Fruit fly (Drosophila melanogaster): ENCODE measurements around the gene ncm.

The ncm gene

DNA sequence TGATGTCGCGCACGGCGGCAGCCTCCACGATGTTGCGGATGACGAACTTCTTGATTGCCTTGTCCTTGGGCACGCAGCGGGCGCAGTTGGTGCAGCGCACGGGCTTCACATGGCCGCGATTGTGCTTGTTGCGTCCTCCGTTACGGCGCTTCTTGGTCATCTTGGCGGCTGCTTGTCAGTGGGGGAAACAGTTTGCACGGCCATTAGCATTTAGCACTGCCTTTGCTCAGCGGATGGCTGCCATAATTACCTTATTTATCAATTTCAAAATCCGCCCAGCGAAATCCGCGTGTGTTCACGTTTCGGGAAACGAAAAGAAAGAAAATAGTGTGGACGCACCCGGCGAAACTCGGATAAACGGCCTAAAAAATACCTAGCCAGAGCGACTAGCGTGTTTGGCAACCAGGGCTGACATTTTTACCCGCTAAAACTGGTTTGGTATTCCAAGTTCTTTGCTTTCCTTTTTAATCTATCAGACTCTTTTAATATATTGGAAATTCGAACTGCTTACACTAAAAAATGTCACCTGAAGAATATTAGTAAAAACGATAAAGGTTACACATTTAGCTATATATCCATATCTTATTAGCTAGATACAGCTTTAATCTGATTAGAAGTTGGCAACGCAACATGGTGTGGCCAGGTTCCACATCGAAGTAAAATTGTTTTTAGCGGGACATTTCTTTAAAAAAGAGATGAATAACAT is 5.7 kb downstream of the ncm start, which contains the start of gene RpS26 (continued):
- TF ChIP-seq sr (GFP tag; IDR thresholded peaks at IDR 0.05) (no peak), Ssrp (tag; optimal IDR thresholded peaks at IDR 0.05) (peak; percentile 45), luna (GFP tag; optimal IDR thresholded peaks at IDR 0.05) (no peak), gcm (GFP tag; optimal IDR thresholded peaks at IDR 0.05) (no peak), zf30C (GFP tag; optimal IDR thresholded peaks at IDR 0.05) (no peak), HLH54F (GFP tag; optimal IDR thresholded peaks at IDR 0.05) (peak; percentile 61), CG1529 (GFP tag; optimal IDR thresholded peaks at IDR 0.05) (peak; percentile 17), ase (GFP tag; IDR thresholded peaks at IDR 0.05) (0 out of 3 replicates have a peak, but pooled peaks have one; percentile 22), corto (GFP tag; optimal IDR thresholded peaks at IDR 0.05) (no peak), Trl (optimal IDR thresholded peaks at IDR 0.05) (no peak), Trl (GFP tag; optimal IDR thresholded peaks at IDR 0.05) (peak; percentile 53), CG11085 (GFP tag; IDR thresholded peaks at IDR 0.05) (no peak; the same call in 1 of the 2 replicates), dpn (GFP tag; optimal IDR thresholded peaks at IDR 0.05) (peak; percentile 42 to 70), CG17385 (GFP tag; optimal IDR thresholded peaks at IDR 0.05) (peak; percentile 27), Rx (GFP tag; IDR thresholded peaks at IDR 0.05) (peak; percentile 38; the same call in 1 of the 2 replicates), Usf (GFP tag; optimal IDR thresholded peaks at IDR 0.05) (peak; percentile 49), crc (GFP tag; optimal IDR thresholded peaks at IDR 0.05) (no peak), pnt (GFP tag; optimal IDR thresholded peaks at IDR 0.05) (peak; percentile 48), CG2116 (GFP tag; optimal IDR thresholded peaks at IDR 0.05) (peak; percentile 50), trem (tag; optimal IDR thresholded peaks at IDR 0.05) (peak; percentile 20), nau (GFP tag; optimal IDR thresholded peaks at IDR 0.05) (no peak), E2f1 (GFP tag; IDR thresholded peaks at IDR 0.05) (no peak), sisA (GFP tag; IDR thresholded peaks at IDR 0.05) (peak; percentile 42; the same call in 1 of the 2 replicates), Hr3 (GFP tag; optimal IDR thresholded peaks at IDR 0.05) (peak; percentile 12), CG33213 (GFP tag; optimal IDR thresholded peaks at IDR 0.05) (peak; percentile 65), CG6689 (GFP tag; IDR thresholded peaks at IDR 0.05) (peak; percentile 41), CG2120 (GFP tag; optimal IDR thresholded peaks at IDR 0.05) (peak; percentile 53), sima (GFP tag; optimal IDR thresholded peaks at IDR 0.05) (no peak), unpg (GFP tag; optimal IDR thresholded peaks at IDR 0.05) (peak; percentile 36), E2f2 (GFP tag; IDR thresholded peaks at IDR 0.05) (peak; percentile 60), CG5245 (GFP tag; optimal IDR thresholded peaks at IDR 0.05) (peak; percentile 48), Mad (GFP tag; optimal IDR thresholded peaks at IDR 0.05) (peak; percentile 24), Six4 (GFP tag; optimal IDR thresholded peaks at IDR 0.05) (no peak), CG1602 (GFP tag; optimal IDR thresholded peaks at IDR 0.05) (peak; percentile 53), dan (GFP tag; IDR thresholded peaks at IDR 0.05) (no peak), CG4854 (GFP tag; optimal IDR thresholded peaks at IDR 0.05) (peak; percentile 93), Sin3A (optimal IDR thresholded peaks at IDR 0.05) (peak; percentile 95), Fer2 (tag; optimal IDR thresholded peaks at IDR 0.05) (peak; percentile 6), Awh (GFP tag; IDR thresholded peaks at IDR 0.05) (0 out of 2 replicates have a peak, but pooled peaks have one; percentile 33), lab (GFP tag; optimal IDR thresholded peaks at IDR 0.05) (no peak), CG10366 (GFP tag; IDR thresholded peaks at IDR 0.05) (0 out of 2 replicates have a peak, but pooled peaks have one; percentile 36), CG32767 (GFP tag; IDR thresholded peaks at IDR 0.05) (no peak), fd64A (GFP tag; optimal IDR thresholded peaks at IDR 0.05) (peak; percentile 7), Fer3 (tag; optimal IDR thresholded peaks at IDR 0.05) (peak; percentile 48), H15 (GFP tag; IDR thresholded peaks at IDR 0.05) (peak; percentile 44; the same call in 1 of the 3 replicates)

Data from whole organism, embryonic.